Fruit fly (Drosophila melanogaster): ENCODE measurements around the gene lsn.

The lsn gene

DNA sequence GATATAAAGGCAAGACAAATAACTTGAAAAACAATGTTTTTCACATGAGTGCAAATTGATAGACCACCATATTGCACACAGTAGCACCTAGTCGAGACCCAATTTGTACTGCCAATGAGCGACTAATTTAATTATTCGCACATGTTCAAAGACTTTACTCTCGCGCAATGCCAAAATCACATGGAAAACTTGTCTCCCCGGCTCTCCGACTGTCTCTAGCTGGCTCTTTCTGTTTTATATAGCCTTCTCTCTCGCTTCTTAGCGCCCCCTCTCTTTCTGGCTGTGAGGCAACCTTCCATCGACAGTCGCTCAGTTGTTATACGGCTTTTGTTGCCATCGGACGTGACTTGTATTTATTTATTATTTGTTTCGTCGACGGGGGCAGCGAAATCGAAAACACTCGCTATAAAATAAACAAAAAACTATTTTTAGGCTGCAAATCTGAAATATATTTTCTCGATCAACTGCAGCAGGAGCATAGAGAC, 10.1 kb downstream of the lsn start, which contains the start of gene CG6656 (continued):
- peak; percentile 75 for TF ChIP-seq CG10543 (GFP tag; optimal IDR thresholded peaks at IDR 0.05)
- TF ChIP-seq cas (GFP tag; IDR thresholded peaks at IDR 0.05) = no peak
- TF ChIP-seq gfzf (GFP tag; optimal IDR thresholded peaks at IDR 0.05) = no peak
- TF ChIP-seq Mes4 (GFP tag; optimal IDR thresholded peaks at IDR 0.05) = no peak
- TF ChIP-seq maf-S (GFP tag; optimal IDR thresholded peaks at IDR 0.05) = no peak
- no peak for TF ChIP-seq CG34422 (GFP tag; IDR thresholded peaks at IDR 0.05)
- TF ChIP-seq Dip2 (GFP tag; IDR thresholded peaks at IDR 0.05) = no peak
- peak; percentile 83 for TF ChIP-seq CG1832 (GFP tag; optimal IDR thresholded peaks at IDR 0.05)
- TF ChIP-seq Drgx (GFP tag; IDR thresholded peaks at IDR 0.05) = peak; percentile 49; the same call in 1 of the 2 replicates
- TF ChIP-seq CG2889 (GFP tag; IDR thresholded peaks at IDR 0.05) = no peak
- TF ChIP-seq CHES-1-like (GFP tag; optimal IDR thresholded peaks at IDR 0.05) = no peak
- no peak for TF ChIP-seq cg (GFP tag; optimal IDR thresholded peaks at IDR 0.05)
- TF ChIP-seq en (GFP tag; optimal IDR thresholded peaks at IDR 0.05) = no peak
- no peak for TF ChIP-seq tap (tag; optimal IDR thresholded peaks at IDR 0.05)
- no peak for TF ChIP-seq CG15479 (GFP tag; optimal IDR thresholded peaks at IDR 0.05)
- TF ChIP-seq Ets97D (GFP tag; optimal IDR thresholded peaks at IDR 0.05) = no peak
- TF ChIP-seq dmrt99B (tag; optimal IDR thresholded peaks at IDR 0.05) = no peak
- TF ChIP-seq CG7745 (tag; optimal IDR thresholded peaks at IDR 0.05) = peak; percentile 67
- no peak for TF ChIP-seq HmgD (GFP tag; optimal IDR thresholded peaks at IDR 0.05)
- peak in 1 of 2 experiments; percentile 54 for TF ChIP-seq Pdp1 (GFP tag; optimal IDR thresholded peaks at IDR 0.05)
- peak; percentile 49 for TF ChIP-seq Rfx (GFP tag; IDR thresholded peaks at IDR 0.05)
- no peak for TF ChIP-seq knrl (GFP tag; IDR thresholded peaks at IDR 0.05; ENCODE audit: partially characterized antibody)
- TF ChIP-seq CG15269 (tag; optimal IDR thresholded peaks at IDR 0.05) = no peak
- TF ChIP-seq CG12659 (GFP tag; optimal IDR thresholded peaks at IDR 0.05) = peak; percentile 3
- no peak for TF ChIP-seq CG6683 (GFP tag; optimal IDR thresholded peaks at IDR 0.05)
- TF ChIP-seq CG3407 (GFP tag; optimal IDR thresholded peaks at IDR 0.05) = no peak
- no peak for TF ChIP-seq CG11504 (tag; optimal IDR thresholded peaks at IDR 0.05)
- 0 out of 2 replicates have a peak, but pooled peaks have one; percentile 19 for TF ChIP-seq CG9932 (GFP tag; IDR thresholded peaks at IDR 0.05)
- TF ChIP-seq crp (GFP tag; optimal IDR thresholded peaks at IDR 0.05) = no peak
- TF ChIP-seq sna (GFP tag; IDR thresholded peaks at IDR 0.05; ENCODE audit: partially characterized antibody) = 0 out of 2 replicates have a peak, but pooled peaks have one; percentile 36
- TF ChIP-seq E2f2 (GFP tag; IDR thresholded peaks at IDR 0.05) = no peak; the same call in 1 of the 2 replicates
- no peak for TF ChIP-seq CG1602 (GFP tag; optimal IDR thresholded peaks at IDR 0.05)
- no peak for TF ChIP-seq ara (GFP tag; IDR thresholded peaks at IDR 0.05)
- no peak for TF ChIP-seq CG12299 (tag; optimal IDR thresholded peaks at IDR 0.05)
- no peak for TF ChIP-seq YL-1 (GFP tag; optimal IDR thresholded peaks at IDR 0.05)
- no peak for TF ChIP-seq B-H2 (GFP tag; optimal IDR thresholded peaks at IDR 0.05)
- TF ChIP-seq CG7786 (GFP tag; optimal IDR thresholded peaks at IDR 0.05) = no peak
- no peak for TF ChIP-seq Opbp (GFP tag; IDR thresholded peaks at IDR 0.05; ENCODE audit: partially characterized antibody)
- no peak for TF ChIP-seq bbx (GFP tag; IDR thresholded peaks at IDR 0.05; ENCODE audit: partially characterized antibody)
- TF ChIP-seq btn (GFP tag; optimal IDR thresholded peaks at IDR 0.05) = no peak
- peak; percentile 35; the same call in 1 of the 2 replicates for TF ChIP-seq MBD-R2 (GFP tag; IDR thresholded peaks at IDR 0.05)
- TF ChIP-seq zen2 (GFP tag; IDR thresholded peaks at IDR 0.05; ENCODE audit: partially characterized antibody) = no peak
- peak; percentile 90 for TF ChIP-seq rib (GFP tag; IDR thresholded peaks at IDR 0.05)
- TF ChIP-seq CG14441 (GFP tag; IDR thresholded peaks at IDR 0.05) = 0 out of 2 replicates have a peak, but pooled peaks have one; percentile 17
- peak; percentile 57; the same call in 1 of the 2 replicates for TF ChIP-seq CG32532 (GFP tag; IDR thresholded peaks at IDR 0.05)
- TF ChIP-seq CG17568 (GFP tag; optimal IDR thresholded peaks at IDR 0.05) = no peak
- TF ChIP-seq Eip74EF (GFP tag; optimal IDR thresholded peaks at IDR 0.05) = peak in 1 of 2 experiments; percentile 27
- TF ChIP-seq Atf6 (GFP tag; IDR thresholded peaks at IDR 0.05) = 0 out of 2 replicates have a peak, but pooled peaks have one; percentile 48
- TF ChIP-seq Dll (GFP tag; IDR thresholded peaks at IDR 0.05; ENCODE audit: partially characterized antibody) = 0 out of 4 replicates have a peak, but pooled peaks have one; percentile 8
